Worm (Caenorhabditis elegans) whole organism, late embryonic: ENCODE data around the gene F42C5.4.

Source experiments
- C08G9.2 ChIP-seq: sonication (generic microtip); optimal IDR thresholded peaks from 2 replicates; lab custom pipeline; 2016; ENCODE audit warnings: mild to moderate bottlenecking, missing genetic modification characterization, moderate library complexity, missing compliant biosample characterization
- ama-1 ChIP-seq: fragments of 150-350 bp; optimal IDR thresholded peaks from 2 replicates; lab custom pipeline; 2014
- dve-1 ChIP-seq: sonication (generic microtip); optimal IDR thresholded peaks from 2 replicates; lab custom pipeline; 2017; ENCODE audit warnings: antibody characterized with exemption, mild to moderate bottlenecking, missing genetic modification characterization, missing compliant biosample characterization
- fax-1 ChIP-seq: sonication (generic microtip); optimal IDR thresholded peaks from 2 replicates; lab custom pipeline; 2016; ENCODE audit warnings: missing genotype, missing genetic modification characterization, missing compliant biosample characterization
- hlh-15 ChIP-seq: sonication (generic microtip); optimal IDR thresholded peaks from 2 replicates; lab custom pipeline; 2016; ENCODE audit warnings: missing genetic modification characterization, missing compliant biosample characterization
- nfya-1 ChIP-seq: sonication (generic microtip); optimal IDR thresholded peaks from 2 replicates; lab custom pipeline; 2017; ENCODE audit warnings: missing genetic modification characterization, mild to moderate bottlenecking, missing compliant biosample characterization, antibody characterized with exemption, moderate library complexity
- nhr-11 ChIP-seq: fragments of 150-350 bp; optimal IDR thresholded peaks from 2 replicates; lab custom pipeline; 2014; ENCODE audit warnings: missing biosample characterization, missing genetic modification characterization

DNA sequence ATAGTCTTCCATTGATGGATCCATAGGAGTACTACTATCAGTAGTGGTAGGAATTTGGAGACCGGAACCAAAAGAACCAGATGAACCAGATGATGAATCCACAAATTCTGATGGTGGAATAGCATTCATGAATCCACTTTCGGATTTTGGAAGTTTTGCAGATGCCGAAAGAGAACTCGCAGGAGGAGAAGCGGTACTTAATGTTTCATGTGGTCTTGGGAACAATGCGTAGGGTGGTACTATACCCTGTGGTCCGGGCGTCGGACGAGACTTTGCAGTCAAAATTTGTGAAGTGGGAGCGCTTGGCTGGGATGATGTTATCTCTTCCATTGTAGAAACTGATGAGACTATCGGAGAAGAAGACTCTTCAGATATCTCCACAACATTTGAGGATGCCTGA, 46.1 kb upstream of the F42C5.4 start:
- TF ChIP-seq C08G9.2 (tag; lab: Kevin White, UChicago): no peak
- no peak for TF ChIP-seq hlh-15 (tag; lab: Kevin White, UChicago)
- TF ChIP-seq ama-1: no peak
- TF ChIP-seq nfya-1 (tag; lab: Kevin White, UChicago): no peak
- TF ChIP-seq fax-1 (tag; lab: Kevin White, UChicago): no peak
- no peak for TF ChIP-seq nhr-11 (tag; lab: Kevin White, UChicago)
- TF ChIP-seq dve-1 (tag; lab: Kevin White, UChicago): no peak
